Fruit fly (Drosophila melanogaster) whole organism, embryonic: ENCODE data around the gene CG14691.
A peak's percentile ranks its signal among the peaks of the same experiment; 100 is the strongest.

Source experiments
- Ada2b ChIP-seq: fragments of 200-800 bp; sonication (Bioruptor generic); IDR thresholded peaks from 2 replicates; pipeline ENCODE4 v1.3.6; 2022; ENCODE audit warnings: missing biosample characterization, missing genetic modification characterization
- BEAF-32 ChIP-seq: fragments of 200-800 bp; sonication (Bioruptor generic); optimal IDR thresholded peaks from 3 replicates; lab custom pipeline; 2017; ENCODE audit warnings: missing biosample characterization, missing genetic modification characterization, mild to moderate bottlenecking, moderate library complexity, missing genetic modification reagents
- Bgb ChIP-seq: fragments of 200-800 bp; sonication (Bioruptor generic); IDR thresholded peaks from 2 replicates; pipeline ENCODE4 v1.3.6; 2022; ENCODE audit warnings: missing biosample characterization, missing genetic modification characterization; ENCODE audit not compliant: partially characterized antibody
- CG10147 ChIP-seq: fragments of 200-800 bp; sonication (Bioruptor generic); optimal IDR thresholded peaks from 2 replicates; lab custom pipeline; 2019; ENCODE audit warnings: missing biosample characterization, mild to moderate bottlenecking, missing genetic modification characterization, moderate library complexity
- CG1024 ChIP-seq: fragments of 200-800 bp; sonication (Bioruptor generic); IDR thresholded peaks from 2 replicates; pipeline ENCODE4 v1.3.6; 2022; ENCODE audit warnings: missing biosample characterization, missing genetic modification characterization
- CG11696 ChIP-seq: fragments of 200-800 bp; sonication (Bioruptor generic); IDR thresholded peaks from 2 replicates; pipeline ENCODE4 v1.3.6; 2022; ENCODE audit warnings: missing biosample characterization, missing genetic modification characterization
- CG12104 ChIP-seq: fragments of 200-800 bp; sonication (Bioruptor generic); optimal IDR thresholded peaks from 3 replicates; lab custom pipeline; 2016; ENCODE audit warnings: missing biosample characterization, missing genetic modification characterization
- CG12769 ChIP-seq: fragments of 200-800 bp; sonication (Bioruptor generic); optimal IDR thresholded peaks from 2 replicates; lab custom pipeline; 2019; ENCODE audit warnings: missing biosample characterization, mild to moderate bottlenecking, missing genetic modification characterization, moderate library complexity
- CG13287 ChIP-seq: fragments of 200-800 bp; sonication (Bioruptor generic); IDR thresholded peaks from 2 replicates; pipeline ENCODE4 v1.3.6; 2022; ENCODE audit warnings: missing biosample characterization, missing genetic modification characterization; ENCODE audit not compliant: partially characterized antibody
- CG14667 ChIP-seq: fragments of 200-800 bp; sonication (Bioruptor generic); IDR thresholded peaks from 2 replicates; pipeline ENCODE4 v1.3.6; 2022; ENCODE audit warnings: missing biosample characterization, missing genetic modification characterization
- CG15479 ChIP-seq: fragments of 200-800 bp; sonication (Bioruptor generic); optimal IDR thresholded peaks from 3 replicates; lab custom pipeline; 2019; ENCODE audit warnings: missing biosample characterization, mild to moderate bottlenecking, missing genetic modification characterization, moderate library complexity
- CG15696 ChIP-seq: fragments of 200-800 bp; sonication (Bioruptor generic); optimal IDR thresholded peaks from 2 replicates; lab custom pipeline; 2019; ENCODE audit warnings: missing biosample characterization, mild to moderate bottlenecking, missing genetic modification characterization, moderate library complexity
- CG3995 ChIP-seq: fragments of 200-800 bp; sonication (Bioruptor generic); optimal IDR thresholded peaks from 3 replicates; lab custom pipeline; 2016; ENCODE audit warnings: missing biosample characterization, missing genetic modification characterization
- CG7556 ChIP-seq: fragments of 200-800 bp; sonication (Bioruptor generic); optimal IDR thresholded peaks from 2 replicates; lab custom pipeline; 2017; ENCODE audit warnings: missing biosample characterization, mild to moderate bottlenecking, missing genetic modification characterization
- CG7745 ChIP-seq: fragments of 200-800 bp; sonication (Bioruptor generic); optimal IDR thresholded peaks from 2 replicates; lab custom pipeline; 2018; ENCODE audit warnings: missing biosample characterization, mild to moderate bottlenecking, missing genetic modification characterization, moderate library complexity
- CG7786 ChIP-seq: fragments of 200-800 bp; sonication (Bioruptor generic); optimal IDR thresholded peaks from 2 replicates; lab custom pipeline; 2016; ENCODE audit warnings: missing biosample characterization, missing genetic modification characterization
- CG9876 ChIP-seq: fragments of 200-800 bp; sonication (Bioruptor generic); optimal IDR thresholded peaks from 2 replicates; lab custom pipeline; 2016; ENCODE audit warnings: missing biosample characterization, missing genetic modification characterization
- CoRest ChIP-seq: fragments of 200-800 bp; sonication (Bioruptor generic); optimal IDR thresholded peaks from 3 replicates; lab custom pipeline; 2018; ENCODE audit warnings: missing biosample characterization, mild to moderate bottlenecking, missing genetic modification characterization, moderate library complexity
- Dek ChIP-seq: fragments of 200-800 bp; sonication (Bioruptor generic); optimal IDR thresholded peaks from 3 replicates; lab custom pipeline; 2019; ENCODE audit warnings: missing biosample characterization, mild to moderate bottlenecking, missing genetic modification characterization, moderate library complexity
- Dfd ChIP-seq, 2 experiments: fragments of >200 bp; optimal IDR thresholded peaks; 2 replicates each; lab custom pipeline; 2017; ENCODE audit warnings: missing biosample characterization in 2 of 2, missing genetic modification characterization in 2 of 2
- Dip3 ChIP-seq: fragments of 200-800 bp; sonication (Bioruptor generic); optimal IDR thresholded peaks from 3 replicates; lab custom pipeline; 2016; ENCODE audit warnings: missing biosample characterization, missing genetic modification characterization
- HLH54F ChIP-seq: fragments of 200-800 bp; sonication (Bioruptor generic); optimal IDR thresholded peaks from 3 replicates; lab custom pipeline; 2016; ENCODE audit warnings: missing biosample characterization, missing genetic modification characterization
- Hmr ChIP-seq: fragments of 200-800 bp; sonication (Bioruptor generic); optimal IDR thresholded peaks from 3 replicates; lab custom pipeline; 2017; ENCODE audit warnings: mild to moderate bottlenecking, missing biosample characterization, missing genetic modification reagents, missing genetic modification characterization
- Mad ChIP-seq: fragments of 200-800 bp; sonication (Bioruptor generic); optimal IDR thresholded peaks from 2 replicates; lab custom pipeline; 2016; ENCODE audit warnings: missing biosample characterization, missing genetic modification characterization
- Mes4 ChIP-seq: fragments of 200-800 bp; sonication (Bioruptor generic); optimal IDR thresholded peaks from 2 replicates; lab custom pipeline; 2016; ENCODE audit warnings: missing biosample characterization, missing genetic modification characterization
- Ssrp ChIP-seq: fragments of 200-800 bp; sonication (Bioruptor generic); optimal IDR thresholded peaks from 2 replicates; lab custom pipeline; 2018; ENCODE audit warnings: missing biosample characterization, mild to moderate bottlenecking, missing genetic modification characterization, moderate library complexity
- TFAM ChIP-seq: fragments of 200-800 bp; sonication (Bioruptor generic); optimal IDR thresholded peaks from 2 replicates; lab custom pipeline; 2017; ENCODE audit warnings: missing biosample characterization, missing genetic modification characterization, inconsistent platforms
- ase ChIP-seq: fragments of 200-800 bp; sonication (Bioruptor generic); IDR thresholded peaks from 3 replicates; pipeline ENCODE4 v1.3.6; 2022; ENCODE audit warnings: missing biosample characterization, missing genetic modification characterization
- cato ChIP-seq: fragments of 200-800 bp; sonication (Bioruptor generic); optimal IDR thresholded peaks from 2 replicates; lab custom pipeline; 2016; ENCODE audit warnings: missing biosample characterization, missing genetic modification characterization, borderline replicate concordance
- dmrt99B ChIP-seq: fragments of 200-800 bp; sonication (Bioruptor generic); optimal IDR thresholded peaks from 2 replicates; lab custom pipeline; 2018; ENCODE audit warnings: missing biosample characterization, mild to moderate bottlenecking, missing genetic modification characterization, moderate library complexity
- dpn ChIP-seq, 2 experiments: fragments of 200-800 bp; sonication (Bioruptor generic); optimal IDR thresholded peaks; 3 replicates each; lab custom pipeline; 2016; ENCODE audit warnings: missing biosample characterization in 2 of 2, missing genetic modification characterization in 2 of 2
- fd3F ChIP-seq: fragments of 200-800 bp; sonication (Bioruptor generic); optimal IDR thresholded peaks from 2 replicates; lab custom pipeline; 2018; ENCODE audit warnings: missing biosample characterization, mild to moderate bottlenecking, missing genetic modification characterization, moderate library complexity
- ftz-f1 ChIP-seq: fragments of 200-800 bp; sonication (Bioruptor generic); optimal IDR thresholded peaks from 2 replicates; lab custom pipeline; 2016; ENCODE audit warnings: missing biosample characterization, missing genetic modification characterization
- hb ChIP-seq: fragments of 200-800 bp; sonication (Bioruptor generic); IDR thresholded peaks from 3 replicates; pipeline ENCODE4 v1.3.6; 2022; ENCODE audit warnings: missing biosample characterization, missing genetic modification characterization; ENCODE audit not compliant: partially characterized antibody
- jing ChIP-seq: fragments of 200-800 bp; sonication (Bioruptor generic); optimal IDR thresholded peaks from 2 replicates; lab custom pipeline; 2018; ENCODE audit warnings: missing biosample characterization, mild to moderate bottlenecking, missing genetic modification characterization
- jumu ChIP-seq: fragments of 200-800 bp; sonication (Bioruptor generic); optimal IDR thresholded peaks from 3 replicates; lab custom pipeline; 2016; ENCODE audit warnings: missing biosample characterization, missing genetic modification characterization
- lilli ChIP-seq: fragments of 200-800 bp; sonication (Bioruptor generic); optimal IDR thresholded peaks from 3 replicates; lab custom pipeline; 2016; ENCODE audit warnings: missing biosample characterization, missing genetic modification characterization
- luna ChIP-seq: fragments of 200-800 bp; sonication (Bioruptor generic); optimal IDR thresholded peaks from 2 replicates; lab custom pipeline; 2016; ENCODE audit warnings: missing biosample characterization, missing genetic modification characterization
- nerfin-1 ChIP-seq: fragments of 200-800 bp; sonication (Bioruptor generic); optimal IDR thresholded peaks from 3 replicates; lab custom pipeline; 2019; ENCODE audit warnings: missing biosample characterization, mild to moderate bottlenecking, missing genetic modification characterization, moderate library complexity
- so ChIP-seq: fragments of 200-800 bp; sonication (Bioruptor generic); IDR thresholded peaks from 3 replicates; pipeline ENCODE4 v1.3.6; 2022; ENCODE audit warnings: missing biosample characterization, missing genetic modification characterization
- sob ChIP-seq: fragments of 200-800 bp; sonication (Bioruptor generic); IDR thresholded peaks from 2 replicates; pipeline ENCODE4 v1.3.6; 2022; ENCODE audit warnings: missing biosample characterization, missing genetic modification characterization
- sr ChIP-seq: fragments of 200-800 bp; sonication (Bioruptor generic); IDR thresholded peaks from 3 replicates; pipeline ENCODE4 v1.3.6; 2022; ENCODE audit warnings: missing biosample characterization, missing genetic modification characterization
- stc ChIP-seq: fragments of 200-800 bp; sonication (Bioruptor generic); IDR thresholded peaks from 2 replicates; pipeline ENCODE4 v1.3.6; 2022; ENCODE audit warnings: missing biosample characterization, missing genetic modification characterization
- tap ChIP-seq: fragments of 200-800 bp; optimal IDR thresholded peaks from 3 replicates; lab custom pipeline; 2019; ENCODE audit warnings: missing biosample characterization, mild to moderate bottlenecking, missing genetic modification characterization, moderate library complexity
- tna ChIP-seq: fragments of 200-800 bp; sonication (Bioruptor generic); IDR thresholded peaks from 2 replicates; pipeline ENCODE4 v1.3.6; 2022; ENCODE audit warnings: missing biosample characterization, missing genetic modification characterization; ENCODE audit not compliant: partially characterized antibody
- toy ChIP-seq: fragments of 200-800 bp; sonication (Bioruptor generic); IDR thresholded peaks from 2 replicates; pipeline ENCODE4 v1.3.6; 2022; ENCODE audit warnings: missing biosample characterization, missing genetic modification characterization
- vvl ChIP-seq: fragments of 200-800 bp; sonication (Bioruptor generic); IDR thresholded peaks from 2 replicates; pipeline ENCODE4 v1.3.6; 2022; ENCODE audit warnings: missing biosample characterization, missing genetic modification characterization
- z ChIP-seq: fragments of 200-800 bp; sonication (Bioruptor generic); IDR thresholded peaks from 3 replicates; pipeline ENCODE4 v1.3.6; 2022; ENCODE audit warnings: missing biosample characterization, missing genetic modification characterization

The CG14691 gene

dm6 chr3R:10760966-10761855 is 5.8 kb upstream of the CG14691 start, which contains the start of the genes MED7 and Cap-H2 (continued):
- TF ChIP-seq fd3F (peak; percentile 57), BEAF-32 (GFP tag; lab: Kevin White, UChicago) (peak; percentile 99), CG1024 (GFP tag; lab: Robert Waterston, UW) (0 out of 2 replicates have a peak, but pooled peaks have one; percentile 42), tna (GFP tag; lab: Robert Waterston, UW) (peak; percentile 91), CG15696 (tag; lab: Kevin White, UChicago) (peak; percentile 84), vvl (peak; percentile 88), CG15479 (GFP tag; lab: Kevin White, UChicago) (peak; percentile 4), CG7786 (GFP tag; lab: Kevin White, UChicago) (peak; percentile 56), Hmr (GFP tag; lab: Kevin White, UChicago) (no peak), CG11696 (GFP tag; lab: Robert Waterston, UW) (0 out of 2 replicates have a peak, but pooled peaks have one; percentile 34), CG12769 (peak; percentile 69), cato (GFP tag; lab: Kevin White, UChicago) (peak; percentile 42), Dfd (GFP tag; optimal IDR thresholded peaks at IDR 0.05; lab: Kevin White, UChicago) (no peak), CG9876 (peak; percentile 8), Ssrp (tag; lab: Kevin White, UChicago) (peak; percentile 79), lilli (GFP tag; lab: Kevin White, UChicago) (peak; percentile 93), jing (peak; percentile 29), CG12104 (peak; percentile 32), dpn (GFP tag; optimal IDR thresholded peaks at IDR 0.05; lab: Kevin White, UChicago) (peak; percentile 81 to 85), CoRest (tag; lab: Kevin White, UChicago) (peak; percentile 85), z (no peak), nerfin-1 (tag; lab: Kevin White, UChicago) (peak; percentile 75), CG7745 (tag; lab: Kevin White, UChicago) (no peak), Mad (peak; percentile 80), Dip3 (peak; percentile 71), so (GFP tag; lab: Robert Waterston, UW) (peak; percentile 78; the same call in 2 of the 3 replicates), tap (tag; lab: Kevin White, UChicago) (peak; percentile 51), Ada2b (GFP tag; lab: Robert Waterston, UW) (peak; percentile 81), TFAM (GFP tag; lab: Kevin White, UChicago) (no peak), dmrt99B (no peak), jumu (peak; percentile 72), ase (GFP tag; lab: Robert Waterston, UW) (peak; percentile 79; the same call in 2 of the 3 replicates), luna (peak; percentile 7), hb (GFP tag; lab: Robert Waterston, UW) (peak; percentile 98), CG10147 (GFP tag; lab: Kevin White, UChicago) (peak; percentile 52), toy (GFP tag; lab: Robert Waterston, UW) (no peak), Dek (tag; lab: Kevin White, UChicago) (peak; percentile 69), CG13287 (GFP tag; lab: Robert Waterston, UW) (peak; percentile 100), Mes4 (GFP tag; lab: Kevin White, UChicago) (peak; percentile 53), Bgb (GFP tag; lab: Robert Waterston, UW) (peak; percentile 95), sob (GFP tag; lab: Robert Waterston, UW) (peak; percentile 93), HLH54F (peak; percentile 84), CG3995 (GFP tag; lab: Kevin White, UChicago) (peak; percentile 100), CG7556 (GFP tag; lab: Kevin White, UChicago) (peak; percentile 65), stc (GFP tag; lab: Robert Waterston, UW) (peak; percentile 16; the same call in 1 of the 2 replicates), CG14667 (GFP tag; lab: Robert Waterston, UW) (peak; percentile 73), ftz-f1 (GFP tag; lab: Kevin White, UChicago) (peak; percentile 5), sr (no peak)
